Worm (Caenorhabditis elegans) whole organism, mixed stage, embryonic: ENCODE measurements around the gene cest-13.

Experiments used
- bed-3 ChIP-seq: fragments of 200-800 bp; sonication (Bioruptor generic); optimal IDR thresholded peaks from 3 replicates; lab custom pipeline; 2018; ENCODE audit warnings: mild to moderate bottlenecking, missing genetic modification characterization, moderate library complexity, missing compliant biosample characterization
- blmp-1 ChIP-seq: fragments of 150-350 bp; optimal IDR thresholded peaks from 2 replicates; lab custom pipeline; 2014; ENCODE audit warnings: missing biosample characterization, missing genetic modification characterization
- ces-1 ChIP-seq: fragments of 150-350 bp; optimal IDR thresholded peaks from 2 replicates; lab custom pipeline; 2014; ENCODE audit warnings: missing biosample characterization, missing genetic modification reagents, missing genetic modification characterization
- lin-13 ChIP-seq: fragments of 150-350 bp; optimal IDR thresholded peaks from 2 replicates; lab custom pipeline; 2014; ENCODE audit warnings: missing biosample characterization, missing genetic modification characterization
- lsy-2 ChIP-seq: fragments of 150-350 bp; optimal IDR thresholded peaks from 2 replicates; lab custom pipeline; 2014; ENCODE audit warnings: missing biosample characterization, missing genetic modification characterization
- snpc-4 ChIP-seq: fragments of 150-350 bp; optimal IDR thresholded peaks from 2 replicates; lab custom pipeline; 2014; ENCODE audit warnings: missing biosample characterization, missing genetic modification characterization
- tbx-8 ChIP-seq: fragments of 200-800 bp; sonication (Bioruptor generic); optimal IDR thresholded peaks from 2 replicates; lab custom pipeline; 2018; ENCODE audit warnings: mild to moderate bottlenecking, missing genetic modification characterization, moderate library complexity, missing compliant biosample characterization
- unc-39 ChIP-seq: fragments of 150-350 bp; optimal IDR thresholded peaks from 2 replicates; lab custom pipeline; 2014; ENCODE audit warnings: missing biosample characterization, missing genetic modification characterization

- TF ChIP-seq ces-1 (GFP tag; lab: Kevin White, UChicago) (no peak), snpc-4 (no peak), blmp-1 (tag; lab: Kevin White, UChicago) (no peak), lin-13 (tag; lab: Kevin White, UChicago) (no peak), lsy-2 (no peak), bed-3 (no peak), unc-39 (tag; lab: Kevin White, UChicago) (no peak), tbx-8 (GFP tag; lab: Kevin White, UChicago) (no peak)
These were observed 48.1 kb upstream of the cest-13 start, which contains the start of gene K02D3.2 for ce11 chrX:13711909-13712308.
